Worm (Caenorhabditis elegans): ENCODE measurements around the gene clec-232.

DNA sequence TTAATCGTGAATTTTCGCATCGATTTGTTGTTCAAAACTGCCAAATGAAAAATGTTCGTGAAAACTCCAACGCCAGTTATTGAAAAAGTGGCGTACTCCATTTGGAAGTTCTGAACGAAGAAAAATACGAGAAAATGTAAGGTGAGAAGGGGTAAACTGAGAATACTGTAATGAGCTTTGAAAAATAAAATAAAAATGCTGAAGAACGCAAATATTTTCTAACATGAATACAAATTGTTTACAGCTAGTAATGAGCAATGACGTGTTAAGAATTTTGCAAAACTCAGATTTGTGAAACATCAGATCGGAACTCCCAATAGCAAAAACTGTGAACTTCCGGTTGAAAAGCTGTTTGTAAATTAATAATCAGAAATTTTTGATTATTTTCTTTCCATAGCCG, 43.6 kb upstream of the clec-232 start, which contains the start of gene srw-26:
- TF ChIP-seq ama-1 (optimal IDR thresholded peaks at IDR 0.05) (no peak), ama-1 (GFP tag; optimal IDR thresholded peaks at IDR 0.05) (no peak), rpc-1 (optimal IDR thresholded peaks at IDR 0.05) (no peak), rpc-1 (tag; optimal IDR thresholded peaks at IDR 0.05) (no peak), B0336.3 (GFP tag; IDR thresholded peaks at IDR 0.05) (no peak), ztf-3 (GFP tag; optimal IDR thresholded peaks at IDR 0.05) (no peak), snpc-4 (GFP tag; optimal IDR thresholded peaks at IDR 0.05) (no peak), snpc-4 (tag; optimal IDR thresholded peaks at IDR 0.05) (no peak), F57C9.4 (tag; optimal IDR thresholded peaks at IDR 0.05) (no peak), ccch-3 (GFP tag; optimal IDR thresholded peaks at IDR 0.05) (no peak), bed-2 (GFP tag; IDR thresholded peaks at IDR 0.05) (no peak), F33H1.4 (GFP tag; IDR thresholded peaks at IDR 0.05) (no peak), hlh-26 (GFP tag; conservative IDR thresholded peaks at IDR 0.05) (no peak)

Measured in whole organism, young adult.